Worm (Caenorhabditis elegans): ENCODE results near the gene wdr-5.2.

wdr-5.2 gene

ce11 chrX:14335220-14335619, 14.7 kb upstream of the wdr-5.2 start, which contains the start of gene K04G11.1:
K04G11.1 (plus strand) TSS chrX:14335520.
- TF ChIP-seq scrt-1 (GFP tag; IDR thresholded peaks at IDR 0.05) (no peak), F13C5.2 (tag; optimal IDR thresholded peaks at IDR 0.05) (no peak), B0310.2 (tag; optimal IDR thresholded peaks at IDR 0.05) (no peak), hmbx-1 (tag; optimal IDR thresholded peaks at IDR 0.05) (no peak), ceh-13 (GFP tag; optimal IDR thresholded peaks at IDR 0.05) (no peak), tra-4 (tag; optimal IDR thresholded peaks at IDR 0.05) (no peak), hmg-4 (GFP tag; optimal IDR thresholded peaks at IDR 0.05) (no peak), tbx-11 (GFP tag; IDR thresholded peaks at IDR 0.05) (no peak), ets-7 (tag; optimal IDR thresholded peaks at IDR 0.05) (no peak), aly-1 (tag; optimal IDR thresholded peaks at IDR 0.05) (no peak), pes-1 (GFP tag; IDR thresholded peaks at IDR 0.05) (no peak), hnd-1 (tag; optimal IDR thresholded peaks at IDR 0.05) (no peak), sea-1 (GFP tag; conservative IDR thresholded peaks at IDR 0.05) (no peak), flt-1 (GFP tag; IDR thresholded peaks at IDR 0.05) (no peak), tbx-37 (GFP tag; conservative IDR thresholded peaks at IDR 0.05) (no peak)

ce11 chrX:14335621-14336020, 14.3 kb upstream of the wdr-5.2 start:
- no peak for TF ChIP-seq hmbx-1 (tag; optimal IDR thresholded peaks at IDR 0.05)
- TF ChIP-seq sea-1 (GFP tag; conservative IDR thresholded peaks at IDR 0.05): no peak
- TF ChIP-seq tbx-37 (GFP tag; conservative IDR thresholded peaks at IDR 0.05): no peak
- TF ChIP-seq ceh-36 (tag; optimal IDR thresholded peaks at IDR 0.05): no peak
- TF ChIP-seq aly-1 (tag; optimal IDR thresholded peaks at IDR 0.05): no peak
- no peak for TF ChIP-seq ceh-13 (GFP tag; optimal IDR thresholded peaks at IDR 0.05)
- TF ChIP-seq F13C5.2 (tag; optimal IDR thresholded peaks at IDR 0.05): no peak
- no peak for TF ChIP-seq hnd-1 (tag; optimal IDR thresholded peaks at IDR 0.05)

ce11 chrX:14338896-14339295, 11.0 kb upstream of the wdr-5.2 start:
- TF ChIP-seq aly-1 (tag; optimal IDR thresholded peaks at IDR 0.05) (no peak), ceh-13 (GFP tag; optimal IDR thresholded peaks at IDR 0.05) (no peak), hnd-1 (tag; optimal IDR thresholded peaks at IDR 0.05) (no peak), tbx-11 (GFP tag; IDR thresholded peaks at IDR 0.05) (no peak), pes-1 (GFP tag; IDR thresholded peaks at IDR 0.05) (no peak), tbx-37 (GFP tag; conservative IDR thresholded peaks at IDR 0.05) (no peak), ets-7 (tag; optimal IDR thresholded peaks at IDR 0.05) (no peak), F13C5.2 (tag; optimal IDR thresholded peaks at IDR 0.05) (no peak), tra-4 (tag; optimal IDR thresholded peaks at IDR 0.05) (no peak), hmg-4 (GFP tag; optimal IDR thresholded peaks at IDR 0.05) (no peak)

ce11 chrX:14339723-14340122, 10.2 kb upstream of the wdr-5.2 start:
- TF ChIP-seq tbx-37 (GFP tag; conservative IDR thresholded peaks at IDR 0.05) (no peak), scrt-1 (GFP tag; IDR thresholded peaks at IDR 0.05) (no peak)

ce11 chrX:14340381-14340780, 9.5 kb upstream of the wdr-5.2 start, which contains the start of gene sel-7:
sel-7 (minus strand) TSS chrX:14340481.
- TF ChIP-seq tbx-11 (GFP tag; IDR thresholded peaks at IDR 0.05) (no peak), flt-1 (GFP tag; IDR thresholded peaks at IDR 0.05) (no peak), pes-1 (GFP tag; IDR thresholded peaks at IDR 0.05) (no peak), hmg-4 (GFP tag; optimal IDR thresholded peaks at IDR 0.05) (no peak), ama-1 (optimal IDR thresholded peaks at IDR 0.05) (no peak), hnd-1 (tag; optimal IDR thresholded peaks at IDR 0.05) (no peak), scrt-1 (GFP tag; IDR thresholded peaks at IDR 0.05) (no peak)

ce11 chrX:14347573-14347972, 2.3 kb upstream of the wdr-5.2 start, which contains the start of gene K04G11.3:
K04G11.3 (minus strand) TSS chrX:14347673.
- TF ChIP-seq tbx-37 (GFP tag; conservative IDR thresholded peaks at IDR 0.05) (no peak), hmbx-1 (tag; optimal IDR thresholded peaks at IDR 0.05) (no peak), aly-1 (tag; optimal IDR thresholded peaks at IDR 0.05) (no peak), tbx-11 (GFP tag; IDR thresholded peaks at IDR 0.05) (no peak), hnd-1 (tag; optimal IDR thresholded peaks at IDR 0.05) (no peak), sea-1 (GFP tag; conservative IDR thresholded peaks at IDR 0.05) (no peak), pes-1 (GFP tag; IDR thresholded peaks at IDR 0.05) (no peak), hmg-4 (GFP tag; optimal IDR thresholded peaks at IDR 0.05) (no peak), ceh-13 (GFP tag; optimal IDR thresholded peaks at IDR 0.05) (no peak), F13C5.2 (tag; optimal IDR thresholded peaks at IDR 0.05) (no peak), B0310.2 (tag; optimal IDR thresholded peaks at IDR 0.05) (no peak), ama-1 (optimal IDR thresholded peaks at IDR 0.05) (no peak), flt-1 (GFP tag; IDR thresholded peaks at IDR 0.05) (no peak), scrt-1 (GFP tag; IDR thresholded peaks at IDR 0.05) (no peak), tra-4 (tag; optimal IDR thresholded peaks at IDR 0.05) (no peak), ets-7 (tag; optimal IDR thresholded peaks at IDR 0.05) (no peak), ceh-36 (tag; optimal IDR thresholded peaks at IDR 0.05) (no peak)

- TF ChIP-seq ceh-36 (tag; optimal IDR thresholded peaks at IDR 0.05) (no peak), ceh-13 (GFP tag; optimal IDR thresholded peaks at IDR 0.05) (no peak), scrt-1 (GFP tag; IDR thresholded peaks at IDR 0.05) (no peak)
These were observed 5.1 kb downstream of the wdr-5.2 start for ce11 chrX:14355034-14355433.

- TF ChIP-seq hmbx-1 (tag; optimal IDR thresholded peaks at IDR 0.05) (no peak), ama-1 (optimal IDR thresholded peaks at IDR 0.05) (no peak), scrt-1 (GFP tag; IDR thresholded peaks at IDR 0.05) (no peak), ceh-36 (tag; optimal IDR thresholded peaks at IDR 0.05) (no peak), pes-1 (GFP tag; IDR thresholded peaks at IDR 0.05) (no peak), aly-1 (tag; optimal IDR thresholded peaks at IDR 0.05) (no peak), B0310.2 (tag; optimal IDR thresholded peaks at IDR 0.05) (no peak), tbx-37 (GFP tag; conservative IDR thresholded peaks at IDR 0.05) (no peak)
These were observed 6.9 kb downstream of the wdr-5.2 start for ce11 chrX:14356683-14357287.

Data from whole organism, early embryonic.